Fruit fly (Drosophila melanogaster): Measurements from ENCODE around the gene CG14711.

Gene CG14711

DNA sequence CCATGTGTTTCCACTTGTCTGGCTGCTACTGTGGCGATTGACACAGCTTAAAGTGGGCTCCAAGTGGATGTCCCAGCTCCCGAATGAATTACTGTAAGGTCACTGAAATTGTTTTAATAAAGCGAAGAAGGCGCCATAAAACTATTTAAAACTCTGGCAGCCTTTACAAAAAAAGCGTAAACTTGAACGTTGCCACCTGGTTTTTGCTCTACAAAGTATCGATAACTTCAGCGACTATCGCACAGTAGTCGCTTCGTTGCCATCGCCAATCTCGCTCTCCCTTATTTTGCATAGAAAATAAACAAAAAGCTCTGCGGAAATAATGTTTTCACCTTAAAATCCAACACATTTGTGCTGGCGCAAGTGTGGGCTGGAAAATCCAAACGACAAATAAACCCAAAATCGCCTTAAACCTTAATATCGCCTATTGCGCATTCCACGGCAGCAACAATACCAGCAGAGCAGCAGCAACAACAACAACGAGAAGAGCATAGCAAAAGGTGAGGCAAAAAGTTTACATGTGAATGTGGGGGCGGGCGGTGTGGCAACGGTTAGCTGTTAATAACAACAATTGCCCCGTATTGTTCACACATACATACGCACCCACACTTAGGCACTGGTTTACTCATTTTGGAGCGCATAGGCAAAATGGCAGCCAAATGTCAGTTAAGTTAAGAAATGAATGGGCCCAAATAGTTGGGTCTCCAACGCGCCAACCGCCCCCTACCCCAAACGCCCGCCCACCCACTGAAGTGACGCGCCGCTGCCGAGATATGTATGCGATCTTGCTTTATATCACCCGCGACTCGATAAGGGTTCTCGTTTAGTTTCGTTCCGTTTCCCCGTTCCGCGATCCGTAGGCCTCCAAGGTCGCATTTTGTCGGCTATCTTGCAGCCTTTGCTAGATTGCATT, 41.5 kb upstream of the CG14711 start, which contains the start of gene wkd (continued):
- TF ChIP-seq ATbp (GFP tag; optimal IDR thresholded peaks at IDR 0.05) (no peak), nmo (GFP tag; optimal IDR thresholded peaks at IDR 0.05) (peak; percentile 37), sna (GFP tag; IDR thresholded peaks at IDR 0.05; ENCODE audit: partially characterized antibody) (peak; percentile 81), fd102C (GFP tag; optimal IDR thresholded peaks at IDR 0.05) (no peak), CG18476 (GFP tag; optimal IDR thresholded peaks at IDR 0.05) (no peak), CG11504 (tag; optimal IDR thresholded peaks at IDR 0.05) (no peak), PHDP (tag; optimal IDR thresholded peaks at IDR 0.05) (no peak), zf30C (GFP tag; optimal IDR thresholded peaks at IDR 0.05) (no peak), CG14441 (GFP tag; IDR thresholded peaks at IDR 0.05) (no peak), tio (GFP tag; optimal IDR thresholded peaks at IDR 0.05) (no peak), BtbVII (GFP tag; optimal IDR thresholded peaks at IDR 0.05) (no peak), NC2α (GFP tag; optimal IDR thresholded peaks at IDR 0.05) (no peak), CG4707 (GFP tag; optimal IDR thresholded peaks at IDR 0.05) (no peak), CG12071 (GFP tag; optimal IDR thresholded peaks at IDR 0.05) (no peak), Hr39 (optimal IDR thresholded peaks at IDR 0.05) (no peak), CG30403 (GFP tag; optimal IDR thresholded peaks at IDR 0.05) (peak; percentile 19), pum (GFP tag; optimal IDR thresholded peaks at IDR 0.05) (no peak), Doc2 (GFP tag; IDR thresholded peaks at IDR 0.05) (no peak), CG18764 (GFP tag; optimal IDR thresholded peaks at IDR 0.05) (no peak), stwl (tag; optimal IDR thresholded peaks at IDR 0.05) (peak; percentile 88), her (GFP tag; optimal IDR thresholded peaks at IDR 0.05) (peak; percentile 37), Hmr (GFP tag; optimal IDR thresholded peaks at IDR 0.05) (peak; percentile 13), yki (optimal IDR thresholded peaks at IDR 0.05) (no peak), Awh (GFP tag; IDR thresholded peaks at IDR 0.05) (no peak), br (optimal IDR thresholded peaks at IDR 0.05) (no peak), crp (GFP tag; optimal IDR thresholded peaks at IDR 0.05) (no peak), CG1647 (GFP tag; optimal IDR thresholded peaks at IDR 0.05) (no peak), lbe (GFP tag; optimal IDR thresholded peaks at IDR 0.05) (no peak), CG6654 (GFP tag; optimal IDR thresholded peaks at IDR 0.05) (no peak), CG10979 (tag; optimal IDR thresholded peaks at IDR 0.05) (no peak), CG13624 (GFP tag; optimal IDR thresholded peaks at IDR 0.05) (no peak), klu (GFP tag; IDR thresholded peaks at IDR 0.05) (0 out of 2 replicates have a peak, but pooled peaks have one; percentile 14), CkIIα-i1 (GFP tag; IDR thresholded peaks at IDR 0.05) (no peak), CG10274 (GFP tag; optimal IDR thresholded peaks at IDR 0.05) (no peak), CG33557 (GFP tag; optimal IDR thresholded peaks at IDR 0.05) (no peak), CG15011 (GFP tag; optimal IDR thresholded peaks at IDR 0.05) (no peak), CG18262 (tag; optimal IDR thresholded peaks at IDR 0.05) (no peak), en (GFP tag; optimal IDR thresholded peaks at IDR 0.05) (no peak), tgo (GFP tag; IDR thresholded peaks at IDR 0.05) (no peak), gcm (GFP tag; optimal IDR thresholded peaks at IDR 0.05) (no peak), CG11723 (GFP tag; optimal IDR thresholded peaks at IDR 0.05) (no peak), Mad (GFP tag; optimal IDR thresholded peaks at IDR 0.05) (peak; percentile 23), pita (GFP tag; optimal IDR thresholded peaks at IDR 0.05) (no peak), CG10147 (GFP tag; optimal IDR thresholded peaks at IDR 0.05) (no peak), GATAe (GFP tag; conservative IDR thresholded peaks at IDR 0.05) (peak; percentile 29; the same call in 1 of the 2 replicates), Oli (tag; optimal IDR thresholded peaks at IDR 0.05) (no peak), Dek (tag; optimal IDR thresholded peaks at IDR 0.05) (no peak), cwo (GFP tag; optimal IDR thresholded peaks at IDR 0.05) (no peak), CG9437 (GFP tag; optimal IDR thresholded peaks at IDR 0.05) (no peak), sima (GFP tag; optimal IDR thresholded peaks at IDR 0.05) (no peak)

All from whole organism, embryonic.